Worm (Caenorhabditis elegans) whole organism, L4/young adult: ENCODE results near the gene kap-1.

Experiments
- W03F9.2 ChIP-seq: fragments of 150-350 bp; optimal IDR thresholded peaks from 2 replicates; lab custom pipeline; 2014; ENCODE audit warnings: missing biosample characterization, missing genetic modification characterization
- him-1 ChIP-seq: sonication (generic microtip); optimal IDR thresholded peaks from 2 replicates; lab custom pipeline; 2016; ENCODE audit warnings: missing genotype, missing genetic modification reagents, missing genetic modification characterization, missing compliant biosample characterization

DNA sequence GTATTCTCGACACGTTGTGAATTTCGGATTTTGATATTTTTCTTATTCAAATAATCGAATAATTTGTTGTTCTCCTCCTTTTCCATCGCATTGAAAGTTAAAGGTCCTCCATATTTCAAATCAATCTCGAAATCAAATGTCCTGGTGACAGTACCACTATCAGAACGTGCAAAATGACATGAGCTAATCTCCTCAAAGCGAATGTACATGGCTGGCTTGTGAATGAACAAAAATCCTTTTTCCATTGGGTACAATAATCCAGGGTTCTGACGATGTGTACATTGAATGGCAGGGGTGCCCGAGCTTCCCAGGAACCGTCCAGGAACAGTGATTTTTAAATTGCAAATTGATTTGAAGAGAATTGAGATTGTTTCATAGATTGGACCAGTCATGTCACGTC lies 41.5 kb downstream of the kap-1 start:
- no peak for TF ChIP-seq W03F9.2 (tag; lab: Kevin White, UChicago)
- TF ChIP-seq him-1 (tag; lab: Kevin White, UChicago): no peak
